Fruit fly (Drosophila melanogaster): Measurements from ENCODE around the gene CG14969.

The CG14969 gene

dm6 chr3L:3305430-3305829 lies 29.3 kb downstream of the CG14969 start (continued):
- TF ChIP-seq CG6272 (GFP tag; IDR thresholded peaks at IDR 0.05) (no peak), Xrp1 (GFP tag; IDR thresholded peaks at IDR 0.05) (peak; percentile 46; the same call in 1 of the 2 replicates), Scr (GFP tag; IDR thresholded peaks at IDR 0.05; ENCODE audit: partially characterized antibody) (no peak), CG11723 (GFP tag; optimal IDR thresholded peaks at IDR 0.05) (no peak), maf-S (GFP tag; optimal IDR thresholded peaks at IDR 0.05) (no peak), salm (tag; optimal IDR thresholded peaks at IDR 0.05) (peak; percentile 9), CG2120 (GFP tag; optimal IDR thresholded peaks at IDR 0.05) (no peak), CkIIα-i1 (GFP tag; IDR thresholded peaks at IDR 0.05) (no peak), CG6765 (GFP tag; optimal IDR thresholded peaks at IDR 0.05) (no peak), CG12299 (tag; optimal IDR thresholded peaks at IDR 0.05) (no peak), MESR4 (GFP tag; optimal IDR thresholded peaks at IDR 0.05) (no peak), CG17385 (GFP tag; optimal IDR thresholded peaks at IDR 0.05) (no peak), CG11247 (GFP tag; IDR thresholded peaks at IDR 0.05) (no peak), Rx (GFP tag; IDR thresholded peaks at IDR 0.05) (no peak), CG2202 (tag; optimal IDR thresholded peaks at IDR 0.05) (peak; percentile 64), CG4730 (GFP tag; IDR thresholded peaks at IDR 0.05) (no peak), wdn (GFP tag; IDR thresholded peaks at IDR 0.05) (no peak), CG11560 (tag; IDR thresholded peaks at IDR 0.05) (no peak), org-1 (GFP tag; optimal IDR thresholded peaks at IDR 0.05) (peak; percentile 61), CG34422 (GFP tag; IDR thresholded peaks at IDR 0.05) (no peak), grn (GFP tag; optimal IDR thresholded peaks at IDR 0.05) (peak; percentile 13), exex (tag; optimal IDR thresholded peaks at IDR 0.05) (no peak), tap (tag; optimal IDR thresholded peaks at IDR 0.05) (no peak), Mes4 (GFP tag; optimal IDR thresholded peaks at IDR 0.05) (peak; percentile 52), shn (GFP tag; optimal IDR thresholded peaks at IDR 0.05) (peak; percentile 5), slou (GFP tag; optimal IDR thresholded peaks at IDR 0.05) (no peak), CG8281 (tag; optimal IDR thresholded peaks at IDR 0.05) (no peak), tgo (GFP tag; IDR thresholded peaks at IDR 0.05) (no peak), kah (GFP tag; optimal IDR thresholded peaks at IDR 0.05) (no peak), toy (GFP tag; IDR thresholded peaks at IDR 0.05) (no peak), row (GFP tag; IDR thresholded peaks at IDR 0.05) (no peak), en (GFP tag; optimal IDR thresholded peaks at IDR 0.05) (no peak), odd (GFP tag; optimal IDR thresholded peaks at IDR 0.05) (peak; percentile 30), CG7987 (GFP tag; optimal IDR thresholded peaks at IDR 0.05) (peak; percentile 67), CG12236 (GFP tag; optimal IDR thresholded peaks at IDR 0.05) (no peak), Sox102F (GFP tag; optimal IDR thresholded peaks at IDR 0.05) (peak; percentile 23), CG7357 (GFP tag; IDR thresholded peaks at IDR 0.05) (no peak), CG18619 (GFP tag; optimal IDR thresholded peaks at IDR 0.05) (peak; percentile 28), Spps (tag; optimal IDR thresholded peaks at IDR 0.05) (no peak), NFAT (GFP tag; IDR thresholded peaks at IDR 0.05) (no peak), CG30020 (tag; optimal IDR thresholded peaks at IDR 0.05) (no peak), ERR (GFP tag; optimal IDR thresholded peaks at IDR 0.05) (peak; percentile 6), CG30431 (GFP tag; optimal IDR thresholded peaks at IDR 0.05) (peak; percentile 15), Hr78 (GFP tag; optimal IDR thresholded peaks at IDR 0.05) (no peak), CG6683 (GFP tag; optimal IDR thresholded peaks at IDR 0.05) (no peak), Atf6 (GFP tag; IDR thresholded peaks at IDR 0.05) (peak; percentile 24; the same call in 1 of the 2 replicates), gro (GFP tag; optimal IDR thresholded peaks at IDR 0.05) (no peak), CG13424 (tag; optimal IDR thresholded peaks at IDR 0.05) (no peak), ATbp (GFP tag; optimal IDR thresholded peaks at IDR 0.05) (peak; percentile 76), CG10267 (tag; optimal IDR thresholded peaks at IDR 0.05) (no peak), Hsf (GFP tag; optimal IDR thresholded peaks at IDR 0.05) (peak; percentile 15), TFAM (GFP tag; optimal IDR thresholded peaks at IDR 0.05) (no peak)
